Fruit fly (Drosophila melanogaster) whole organism, embryonic: ENCODE measurements around the gene CG7646.

Experiments used
- BEAF-32 ChIP-seq: fragments of 200-800 bp; sonication (Bioruptor generic); optimal IDR thresholded peaks from 3 replicates; lab custom pipeline; 2017; ENCODE audit warnings: missing biosample characterization, missing genetic modification characterization, mild to moderate bottlenecking, moderate library complexity, missing genetic modification reagents
- CG10209 ChIP-seq: fragments of 200-800 bp; sonication (Bioruptor generic); optimal IDR thresholded peaks from 3 replicates; lab custom pipeline; 2017; ENCODE audit warnings: missing biosample characterization, mild to moderate bottlenecking, missing genetic modification characterization, missing genetic modification reagents
- CG13287 ChIP-seq: fragments of 200-800 bp; sonication (Bioruptor generic); IDR thresholded peaks from 2 replicates; pipeline ENCODE4 v1.3.6; 2022; ENCODE audit warnings: missing biosample characterization, missing genetic modification characterization; ENCODE audit not compliant: partially characterized antibody
- CG13296 ChIP-seq: fragments of 200-800 bp; sonication (Bioruptor generic); optimal IDR thresholded peaks from 3 replicates; lab custom pipeline; 2018; ENCODE audit warnings: missing biosample characterization, mild to moderate bottlenecking, missing genetic modification characterization
- CG13624 ChIP-seq: fragments of 200-800 bp; sonication (Bioruptor generic); optimal IDR thresholded peaks from 2 replicates; lab custom pipeline; 2016; ENCODE audit warnings: missing biosample characterization, missing genetic modification characterization
- CG15514 ChIP-seq: fragments of 200-800 bp; sonication (Bioruptor generic); optimal IDR thresholded peaks from 3 replicates; lab custom pipeline; 2017; ENCODE audit warnings: missing biosample characterization, missing genetic modification characterization, mild to moderate bottlenecking, moderate library complexity, missing genetic modification reagents
- CG1602 ChIP-seq: fragments of 200-800 bp; sonication (Bioruptor generic); optimal IDR thresholded peaks from 3 replicates; lab custom pipeline; 2016; ENCODE audit warnings: missing biosample characterization, missing genetic modification characterization
- CG1603 ChIP-seq: fragments of 200-800 bp; sonication (Bioruptor generic); optimal IDR thresholded peaks from 2 replicates; lab custom pipeline; 2019; ENCODE audit warnings: missing biosample characterization, mild to moderate bottlenecking, missing genetic modification characterization, moderate library complexity
- CG16779 ChIP-seq: fragments of 200-800 bp; sonication (Bioruptor generic); IDR thresholded peaks from 2 replicates; pipeline ENCODE4 v1.3.6; 2022; ENCODE audit warnings: missing biosample characterization, missing genetic modification characterization
- CG16813 ChIP-seq: fragments of 200-800 bp; sonication (Bioruptor generic); IDR thresholded peaks from 3 replicates; pipeline ENCODE4 v1.3.6; 2022; ENCODE audit warnings: missing biosample characterization, missing genetic modification characterization; ENCODE audit not compliant: partially characterized antibody
- CG2116 ChIP-seq: fragments of 200-800 bp; sonication (Bioruptor generic); optimal IDR thresholded peaks from 3 replicates; lab custom pipeline; 2018; ENCODE audit warnings: missing biosample characterization, mild to moderate bottlenecking, missing genetic modification characterization
- CG2875 ChIP-seq: fragments of 200-800 bp; sonication (Bioruptor generic); optimal IDR thresholded peaks from 2 replicates; lab custom pipeline; 2017; ENCODE audit warnings: missing biosample characterization, mild to moderate bottlenecking, missing genetic modification characterization, missing genetic modification reagents
- CG2889 ChIP-seq: fragments of 200-800 bp; sonication (Bioruptor generic); IDR thresholded peaks from 3 replicates; pipeline ENCODE4 v1.3.6; 2022; ENCODE audit warnings: missing biosample characterization, missing genetic modification characterization
- CG30403 ChIP-seq: fragments of 200-800 bp; sonication (Bioruptor generic); optimal IDR thresholded peaks from 3 replicates; lab custom pipeline; 2016; ENCODE audit warnings: missing biosample characterization, missing genetic modification characterization
- CG3726 ChIP-seq: fragments of 200-800 bp; sonication (Bioruptor generic); IDR thresholded peaks from 3 replicates; pipeline ENCODE4, ENCODE4 v1.3.6; 2022; ENCODE audit warnings: missing biosample characterization, missing genetic modification characterization
- CG5953 ChIP-seq: fragments of 200-800 bp; sonication (Bioruptor generic); IDR thresholded peaks from 2 replicates; pipeline ENCODE4 v1.3.6; 2022; ENCODE audit warnings: missing biosample characterization, missing genetic modification characterization
- CG9797 ChIP-seq: fragments of 200-800 bp; sonication (Bioruptor generic); optimal IDR thresholded peaks from 3 replicates; lab custom pipeline; 2018; ENCODE audit warnings: missing biosample characterization, mild to moderate bottlenecking, missing genetic modification characterization
- CoRest ChIP-seq: fragments of 200-800 bp; sonication (Bioruptor generic); optimal IDR thresholded peaks from 3 replicates; lab custom pipeline; 2018; ENCODE audit warnings: missing biosample characterization, mild to moderate bottlenecking, missing genetic modification characterization, moderate library complexity
- Doc3 ChIP-seq: fragments of 200-800 bp; sonication (Bioruptor generic); IDR thresholded peaks from 3 replicates; pipeline ENCODE4 v1.3.6; 2022; ENCODE audit warnings: missing biosample characterization, missing genetic modification characterization; ENCODE audit not compliant: partially characterized antibody
- Dp ChIP-seq: fragments of 200-800 bp; sonication (Bioruptor generic); optimal IDR thresholded peaks from 2 replicates; lab custom pipeline; 2018; ENCODE audit warnings: missing biosample characterization, mild to moderate bottlenecking, missing genetic modification characterization, moderate library complexity
- Hmx ChIP-seq: fragments of 200-800 bp; sonication (Bioruptor generic); optimal IDR thresholded peaks from 2 replicates; lab custom pipeline; 2016; ENCODE audit warnings: missing biosample characterization, missing genetic modification characterization
- Jarid2 ChIP-seq: fragments of 200-800 bp; sonication (Bioruptor generic); optimal IDR thresholded peaks from 3 replicates; lab custom pipeline; 2017; ENCODE audit warnings: mild to moderate bottlenecking, missing biosample characterization, missing genetic modification reagents, missing genetic modification characterization
- MBD-R2 ChIP-seq: fragments of 200-800 bp; sonication (Bioruptor generic); IDR thresholded peaks from 2 replicates; pipeline ENCODE4 v1.3.6; 2022; ENCODE audit warnings: missing biosample characterization, missing genetic modification characterization
- MESR4 ChIP-seq: fragments of 200-800 bp; sonication (Bioruptor generic); optimal IDR thresholded peaks from 2 replicates; lab custom pipeline; 2018; ENCODE audit warnings: missing biosample characterization, mild to moderate bottlenecking, missing genetic modification characterization, moderate library complexity
- Med ChIP-seq: fragments of 200-800 bp; sonication (Bioruptor generic); peaks from one replicate; lab custom pipeline; 2016; ENCODE audit warnings: missing biosample characterization, missing genetic modification characterization, mild to moderate bottlenecking, inconsistent platforms, moderate library complexity
- Opbp ChIP-seq: fragments of 200-800 bp; sonication (Bioruptor generic); IDR thresholded peaks from 3 replicates; pipeline ENCODE4 v1.3.6; 2022; ENCODE audit warnings: missing biosample characterization, missing genetic modification characterization; ENCODE audit not compliant: partially characterized antibody
- Vsx1 ChIP-seq: fragments of 200-800 bp; sonication (Bioruptor generic); optimal IDR thresholded peaks from 2 replicates; lab custom pipeline; 2017; ENCODE audit warnings: missing biosample characterization, mild to moderate bottlenecking, missing genetic modification characterization, missing genetic modification reagents
- amos ChIP-seq: fragments of 200-800 bp; sonication (Bioruptor generic); IDR thresholded peaks from 2 replicates; pipeline ENCODE4 v1.3.6; 2022; ENCODE audit warnings: missing biosample characterization, missing genetic modification characterization; ENCODE audit not compliant: partially characterized antibody
- bbx ChIP-seq: fragments of 200-800 bp; sonication (Bioruptor generic); IDR thresholded peaks from 2 replicates; pipeline ENCODE4 v1.3.6; 2022; ENCODE audit warnings: missing biosample characterization, missing genetic modification characterization; ENCODE audit not compliant: partially characterized antibody
- bowl ChIP-seq: fragments of 200-800 bp; sonication (Bioruptor generic); IDR thresholded peaks from 2 replicates; pipeline ENCODE4 v1.3.6; 2022; ENCODE audit warnings: missing biosample characterization, missing genetic modification characterization
- da ChIP-seq: fragments of 200-800 bp; sonication (Bioruptor generic); optimal IDR thresholded peaks from 2 replicates; lab custom pipeline; 2016; ENCODE audit warnings: missing biosample characterization, missing genetic modification characterization
- dmrt99B ChIP-seq: fragments of 200-800 bp; sonication (Bioruptor generic); optimal IDR thresholded peaks from 2 replicates; lab custom pipeline; 2018; ENCODE audit warnings: missing biosample characterization, mild to moderate bottlenecking, missing genetic modification characterization, moderate library complexity
- esg ChIP-seq: fragments of 200-800 bp; sonication (Bioruptor generic); conservative IDR thresholded peaks from 2 replicates; pipeline ENCODE4 v1.3.6; 2022; ENCODE audit warnings: missing biosample characterization, missing genetic modification characterization
- ewg ChIP-seq: fragments of 200-800 bp; sonication (Bioruptor generic); optimal IDR thresholded peaks from 3 replicates; lab custom pipeline; 2017; ENCODE audit warnings: mild to moderate bottlenecking, missing biosample characterization, missing genetic modification reagents, missing genetic modification characterization
- gce ChIP-seq: fragments of 200-800 bp; sonication (Bioruptor generic); IDR thresholded peaks from 3 replicates; pipeline ENCODE4 v1.3.6; 2022; ENCODE audit warnings: missing biosample characterization, missing genetic modification characterization
- gfzf ChIP-seq: fragments of 200-800 bp; sonication (Bioruptor generic); optimal IDR thresholded peaks from 2 replicates; lab custom pipeline; 2016; ENCODE audit warnings: missing biosample characterization, mild to moderate bottlenecking, missing genetic modification characterization, moderate library complexity
- hb ChIP-seq: fragments of 200-800 bp; sonication (Bioruptor generic); IDR thresholded peaks from 3 replicates; pipeline ENCODE4 v1.3.6; 2022; ENCODE audit warnings: missing biosample characterization, missing genetic modification characterization; ENCODE audit not compliant: partially characterized antibody
- p53 ChIP-seq: fragments of 200-800 bp; sonication (Bioruptor generic); optimal IDR thresholded peaks from 2 replicates; lab custom pipeline; 2016; ENCODE audit warnings: missing biosample characterization, missing genetic modification characterization
- row ChIP-seq: fragments of 200-800 bp; sonication (Bioruptor generic); IDR thresholded peaks from 3 replicates; pipeline ENCODE4 v1.3.6; 2022; ENCODE audit warnings: missing biosample characterization, missing genetic modification characterization
- sob ChIP-seq: fragments of 200-800 bp; sonication (Bioruptor generic); IDR thresholded peaks from 2 replicates; pipeline ENCODE4 v1.3.6; 2022; ENCODE audit warnings: missing biosample characterization, missing genetic modification characterization
- ssp ChIP-seq: fragments of 200-800 bp; sonication (Bioruptor generic); IDR thresholded peaks from 2 replicates; pipeline ENCODE4 v1.3.6; 2022; ENCODE audit warnings: missing biosample characterization, missing genetic modification characterization
- stwl ChIP-seq: fragments of 200-800 bp; sonication (Bioruptor generic); optimal IDR thresholded peaks from 3 replicates; lab custom pipeline; 2018; ENCODE audit warnings: missing biosample characterization, mild to moderate bottlenecking, missing genetic modification characterization, moderate library complexity
- trem ChIP-seq: fragments of 200-800 bp; optimal IDR thresholded peaks from 3 replicates; lab custom pipeline; 2019; ENCODE audit warnings: missing biosample characterization, mild to moderate bottlenecking, missing genetic modification characterization, moderate library complexity
- ttk ChIP-seq: fragments of 200-800 bp; sonication (Bioruptor generic); IDR thresholded peaks from 2 replicates; pipeline ENCODE4 v2.1.2; 2022; ENCODE audit warnings: missing biosample characterization, missing genetic modification characterization
- zfh2 ChIP-seq: fragments of 200-800 bp; sonication (Bioruptor generic); optimal IDR thresholded peaks from 2 replicates; lab custom pipeline; 2016; ENCODE audit warnings: missing biosample characterization, missing genetic modification characterization

Gene CG7646

dm6 chr3L:19968725-19969598 is 22.7 kb upstream of the CG7646 start (continued):
- TF ChIP-seq hb (GFP tag; lab: Robert Waterston, UW): no peak
- TF ChIP-seq CG16779: no peak
- TF ChIP-seq CG2889 (GFP tag; lab: Robert Waterston, UW): no peak
- no peak for TF ChIP-seq CG3726 (GFP tag; lab: Robert Waterston, UW)
- TF ChIP-seq row: peak; percentile 31; the same call in 1 of the 3 replicates
- TF ChIP-seq gce (GFP tag; lab: Robert Waterston, UW): no peak
- peak; percentile 3 for TF ChIP-seq CG30403 (GFP tag; lab: Kevin White, UChicago)
- TF ChIP-seq sob (GFP tag; lab: Robert Waterston, UW): no peak
- TF ChIP-seq da (GFP tag; lab: Kevin White, UChicago): no peak
- TF ChIP-seq CoRest (tag; lab: Kevin White, UChicago): peak; percentile 28
- TF ChIP-seq CG13624 (GFP tag; lab: Kevin White, UChicago): no peak
- no peak for TF ChIP-seq ttk (GFP tag; lab: Robert Waterston, UW)
- peak; percentile 38 for TF ChIP-seq dmrt99B
- no peak for TF ChIP-seq CG5953
- no peak for TF ChIP-seq zfh2 (GFP tag; lab: Kevin White, UChicago)
- no peak for TF ChIP-seq CG13296
- TF ChIP-seq, all 482 proteins: peak for 27

DNA sequence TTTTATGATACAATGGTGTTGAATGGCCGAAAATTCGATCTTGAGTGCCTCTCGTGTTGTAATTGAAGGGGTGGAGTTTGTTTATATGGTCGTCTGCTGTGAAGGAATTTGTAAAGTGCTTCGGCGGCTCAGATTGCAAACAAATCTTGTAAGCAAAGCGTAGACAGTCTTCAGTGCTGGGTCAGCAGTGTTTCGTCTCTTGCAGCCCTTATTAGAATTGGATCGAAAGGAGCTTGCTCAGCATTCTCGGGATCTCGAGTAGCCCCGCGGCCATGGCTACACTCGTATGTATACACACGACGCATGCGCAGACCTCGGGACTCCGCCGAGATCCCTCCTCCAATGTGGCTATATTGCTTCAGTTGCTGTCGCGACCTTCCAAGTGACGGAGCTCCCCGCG is 13.6 kb upstream of the CG7646 start:
- TF ChIP-seq Hmx (GFP tag; lab: Kevin White, UChicago) (no peak), Vsx1 (GFP tag; lab: Kevin White, UChicago) (no peak), ewg (GFP tag; lab: Kevin White, UChicago) (peak; percentile 18)

DNA sequence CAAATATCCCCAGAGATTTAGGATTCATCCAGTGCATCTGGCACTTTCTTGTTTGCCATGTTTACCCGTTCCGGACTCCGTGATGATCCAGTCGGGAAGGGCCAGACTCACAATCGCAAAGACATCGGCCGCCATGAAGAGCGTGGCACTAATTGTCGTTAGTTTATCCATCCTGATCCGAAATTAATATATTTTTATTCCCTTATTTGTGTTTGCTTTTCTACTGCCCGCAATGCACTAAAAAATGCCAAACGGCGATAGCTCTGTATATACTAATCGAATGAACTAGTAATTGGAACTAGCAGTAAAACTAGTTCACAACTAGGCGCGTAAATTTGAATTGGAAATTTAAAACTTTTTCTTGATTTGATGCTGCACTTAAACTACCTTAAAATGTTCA is 12.1 kb upstream of the CG7646 start, which contains the start of gene CG14182:
TSS of gene CG14182 (minus strand) at position 221 of the 400 bp plus-strand sequence.
- peak; percentile 52 for TF ChIP-seq stwl (tag; lab: Kevin White, UChicago)
- TF ChIP-seq Dp: peak; percentile 92
- 0 out of 3 replicates have a peak, but pooled peaks have one; percentile 39 for TF ChIP-seq Opbp (GFP tag; lab: Robert Waterston, UW)
- TF ChIP-seq CG15514 (GFP tag; lab: Kevin White, UChicago): peak; percentile 99
- TF ChIP-seq CG1603 (tag; lab: Kevin White, UChicago): no peak
- peak; percentile 51 for TF ChIP-seq MBD-R2 (GFP tag; lab: Robert Waterston, UW)
- TF ChIP-seq ssp (GFP tag; lab: Robert Waterston, UW): no peak
- TF ChIP-seq CG16813 (GFP tag; lab: Robert Waterston, UW): 0 out of 3 replicates have a peak, but pooled peaks have one; percentile 15
- peak; percentile 31; the same call in 1 of the 3 replicates for TF ChIP-seq Doc3 (GFP tag; lab: Robert Waterston, UW)
- TF ChIP-seq amos (GFP tag; lab: Robert Waterston, UW): peak; percentile 45; the same call in 1 of the 2 replicates
- TF ChIP-seq CG10209 (GFP tag; lab: Kevin White, UChicago): no peak
- TF ChIP-seq CG13287 (GFP tag; lab: Robert Waterston, UW): peak; percentile 47; the same call in 1 of the 2 replicates
- TF ChIP-seq MESR4 (GFP tag; lab: Kevin White, UChicago): peak; percentile 70
- peak; percentile 79 for TF ChIP-seq gfzf (GFP tag; lab: Kevin White, UChicago)
- peak; percentile 42 for TF ChIP-seq trem (tag; lab: Kevin White, UChicago)
- no peak for TF ChIP-seq esg (GFP tag; lab: Robert Waterston, UW)
- peak; percentile 35 for TF ChIP-seq BEAF-32
- no peak for TF ChIP-seq bowl (GFP tag; lab: Robert Waterston, UW)
- TF ChIP-seq bbx: 0 out of 2 replicates have a peak, but pooled peaks have one; percentile 7
- TF ChIP-seq p53 (GFP tag; lab: Kevin White, UChicago): no peak
- TF ChIP-seq Med (GFP tag; lab: Kevin White, UChicago): no peak
- no peak for TF ChIP-seq CG2875 (GFP tag; lab: Kevin White, UChicago)
- TF ChIP-seq Jarid2 (GFP tag; lab: Kevin White, UChicago): peak; percentile 18
- TF ChIP-seq CG9797 (GFP tag; lab: Kevin White, UChicago): peak; percentile 42
- TF ChIP-seq CG2116 (GFP tag; lab: Kevin White, UChicago): peak; percentile 27
- no peak for TF ChIP-seq CG1602 (GFP tag; lab: Kevin White, UChicago)
